Worm (Caenorhabditis elegans) whole organism, mixed stage, embryonic: ENCODE measurements around the gene ZC317.6.

Source experiments
- M03D4.4 ChIP-seq: sonication (generic microtip); optimal IDR thresholded peaks from 2 replicates; lab custom pipeline; 2017; ENCODE audit warnings: mild to moderate bottlenecking, missing genetic modification characterization, missing compliant biosample characterization
- bed-3 ChIP-seq: fragments of 200-800 bp; sonication (Bioruptor generic); optimal IDR thresholded peaks from 3 replicates; lab custom pipeline; 2018; ENCODE audit warnings: mild to moderate bottlenecking, missing genetic modification characterization, moderate library complexity, missing compliant biosample characterization
- blmp-1 ChIP-seq: fragments of 150-350 bp; optimal IDR thresholded peaks from 2 replicates; lab custom pipeline; 2014; ENCODE audit warnings: missing biosample characterization, missing genetic modification characterization
- ceh-39 ChIP-seq: fragments of 150-350 bp; optimal IDR thresholded peaks from 2 replicates; lab custom pipeline; 2014; ENCODE audit warnings: missing biosample characterization, missing genetic modification characterization
- ceh-43 ChIP-seq: fragments of 200-800 bp; sonication (Bioruptor generic); optimal IDR thresholded peaks from 2 replicates; lab custom pipeline; 2018; ENCODE audit warnings: mild to moderate bottlenecking, missing genetic modification characterization, moderate library complexity, missing compliant biosample characterization
- ceh-83 ChIP-seq: fragments of 200-800 bp; sonication (Bioruptor generic); optimal IDR thresholded peaks from 2 replicates; lab custom pipeline; 2018; ENCODE audit warnings: mild to moderate bottlenecking, missing genetic modification characterization, missing compliant biosample characterization
- ces-1 ChIP-seq: fragments of 150-350 bp; optimal IDR thresholded peaks from 2 replicates; lab custom pipeline; 2014; ENCODE audit warnings: missing biosample characterization, missing genetic modification reagents, missing genetic modification characterization
- cnd-1 ChIP-seq: fragments of 200-800 bp; sonication (Bioruptor generic); optimal IDR thresholded peaks from 2 replicates; lab custom pipeline; 2018; ENCODE audit warnings: mild to moderate bottlenecking, missing genetic modification characterization, missing compliant biosample characterization
- elt-1 ChIP-seq: sonication (generic microtip); optimal IDR thresholded peaks from 2 replicates; lab custom pipeline; 2017; ENCODE audit warnings: missing genetic modification characterization, mild to moderate bottlenecking, missing compliant biosample characterization, antibody characterized with exemption, moderate library complexity, borderline replicate concordance; ENCODE audit not compliant: insufficient read depth
- elt-3 ChIP-seq: fragments of 150-350 bp; optimal IDR thresholded peaks from 2 replicates; lab custom pipeline; 2014; ENCODE audit warnings: missing biosample characterization, missing genetic modification characterization
- flh-1 ChIP-seq: fragments of 200-800 bp; sonication (Bioruptor generic); optimal IDR thresholded peaks from 2 replicates; lab custom pipeline; 2018; ENCODE audit warnings: mild to moderate bottlenecking, missing genetic modification characterization, moderate library complexity, missing compliant biosample characterization
- ham-2 ChIP-seq: fragments of 200-800 bp; sonication (Bioruptor generic); optimal IDR thresholded peaks from 2 replicates; lab custom pipeline; 2018; ENCODE audit warnings: mild to moderate bottlenecking, missing genetic modification characterization, missing compliant biosample characterization
- hlh-1 ChIP-seq: fragments of 150-350 bp; optimal IDR thresholded peaks from 2 replicates; lab custom pipeline; 2014; ENCODE audit warnings: missing biosample characterization, missing genetic modification reagents, missing genetic modification characterization
- lin-32 ChIP-seq: fragments of 200-800 bp; sonication (Bioruptor generic); optimal IDR thresholded peaks from 2 replicates; lab custom pipeline; 2018; ENCODE audit warnings: mild to moderate bottlenecking, missing genetic modification characterization, missing compliant biosample characterization
- lsy-2 ChIP-seq: fragments of 150-350 bp; optimal IDR thresholded peaks from 2 replicates; lab custom pipeline; 2014; ENCODE audit warnings: missing biosample characterization, missing genetic modification characterization
- mab-5 ChIP-seq: fragments of 150-350 bp; optimal IDR thresholded peaks from 2 replicates; lab custom pipeline; 2014; ENCODE audit warnings: missing biosample characterization, missing genetic modification characterization
- mls-2 ChIP-seq: sonication (generic microtip); optimal IDR thresholded peaks from 2 replicates; lab custom pipeline; 2016; ENCODE audit warnings: mild to moderate bottlenecking, missing genetic modification characterization, moderate library complexity, missing compliant biosample characterization
- nhr-12 ChIP-seq: fragments of 150-350 bp; optimal IDR thresholded peaks from 2 replicates; lab custom pipeline; 2014; ENCODE audit warnings: missing biosample characterization, missing genetic modification characterization
- nhr-2 ChIP-seq: fragments of 150-350 bp; optimal IDR thresholded peaks from 2 replicates; lab custom pipeline; 2014; ENCODE audit warnings: missing biosample characterization, missing genetic modification characterization
- nhr-28 ChIP-seq: fragments of 150-350 bp; optimal IDR thresholded peaks from 2 replicates; lab custom pipeline; 2014; ENCODE audit warnings: missing biosample characterization, missing genetic modification characterization
- nhr-76 ChIP-seq: sonication (generic microtip); optimal IDR thresholded peaks from 2 replicates; lab custom pipeline; 2017; ENCODE audit warnings: missing biosample characterization, missing genetic modification characterization
- pha-4 ChIP-seq: fragments of 150-350 bp; optimal IDR thresholded peaks from 2 replicates; lab custom pipeline; 2018; ENCODE audit warnings: missing biosample characterization, missing genetic modification reagents, missing genetic modification characterization
- sem-2 ChIP-seq: fragments of 200-800 bp; sonication (Bioruptor generic); optimal IDR thresholded peaks from 2 replicates; lab custom pipeline; 2018; ENCODE audit warnings: mild to moderate bottlenecking, missing genetic modification characterization, missing compliant biosample characterization
- sptf-1 ChIP-seq: sonication (generic microtip); optimal IDR thresholded peaks from 2 replicates; lab custom pipeline; 2017; ENCODE audit warnings: mild to moderate bottlenecking, missing genetic modification characterization, moderate library complexity, missing compliant biosample characterization
- tbx-8 ChIP-seq: fragments of 200-800 bp; sonication (Bioruptor generic); optimal IDR thresholded peaks from 2 replicates; lab custom pipeline; 2018; ENCODE audit warnings: mild to moderate bottlenecking, missing genetic modification characterization, moderate library complexity, missing compliant biosample characterization
- unc-120 ChIP-seq: sonication (generic microtip); optimal IDR thresholded peaks from 2 replicates; lab custom pipeline; 2017; ENCODE audit warnings: missing genetic modification characterization, missing compliant biosample characterization; ENCODE audit not compliant: poor library complexity, severe bottlenecking
- unc-39 ChIP-seq: fragments of 150-350 bp; optimal IDR thresholded peaks from 2 replicates; lab custom pipeline; 2014; ENCODE audit warnings: missing biosample characterization, missing genetic modification characterization
- unc-62 ChIP-seq: fragments of 150-350 bp; optimal IDR thresholded peaks from 2 replicates; lab custom pipeline; 2014; ENCODE audit warnings: missing biosample characterization, missing genetic modification reagents, missing genetic modification characterization
- ztf-11 ChIP-seq: fragments of 150-350 bp; optimal IDR thresholded peaks from 2 replicates; lab custom pipeline; 2014; ENCODE audit warnings: missing biosample characterization, missing genetic modification characterization

The ZC317.6 gene

DNA sequence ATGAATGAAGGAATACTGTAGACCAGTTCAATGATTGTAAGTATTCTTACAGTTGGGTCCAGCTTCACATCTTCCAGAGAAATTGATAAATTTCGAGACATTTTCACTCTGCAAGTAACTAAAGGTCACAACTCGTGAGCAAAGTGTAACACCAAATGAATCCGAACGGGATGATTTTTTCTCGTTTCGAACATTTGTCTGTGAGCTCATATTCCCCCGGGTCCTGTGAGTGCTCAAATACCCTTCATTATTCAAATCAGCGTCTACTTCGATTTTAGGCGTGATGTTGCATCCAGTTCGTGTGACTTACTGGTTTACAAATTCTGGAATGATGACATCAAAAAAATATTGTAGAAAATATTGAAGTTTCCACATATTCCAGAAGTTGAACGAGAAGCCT is 3.1 kb downstream of the ZC317.6 start, which contains the start of gene srg-68:
TSS of gene srg-68 (minus strand) at position 101 of the 400 bp plus-strand sequence.
- no peak for TF ChIP-seq unc-120 (tag; lab: Kevin White, UChicago)

ce11 chrV:5462894-5463293 is 5.5 kb downstream of the ZC317.6 start, which contains the start of gene srg-67:
Gene srg-67 (minus strand): TSS chrV:5462994.
- TF ChIP-seq sem-2 (no peak), elt-3 (tag; lab: Kevin White, UChicago) (no peak), M03D4.4 (tag; lab: Kevin White, UChicago) (no peak), ceh-43 (GFP tag; lab: Kevin White, UChicago) (no peak), mls-2 (no peak), sptf-1 (no peak), lsy-2 (tag; lab: Kevin White, UChicago) (no peak), ham-2 (GFP tag; lab: Kevin White, UChicago) (no peak), hlh-1 (tag; lab: Kevin White, UChicago) (no peak), ceh-39 (tag; lab: Kevin White, UChicago) (no peak), unc-39 (tag; lab: Kevin White, UChicago) (no peak), unc-62 (no peak)
- TF ChIP-seq, all 35 proteins: peak for 0

DNA sequence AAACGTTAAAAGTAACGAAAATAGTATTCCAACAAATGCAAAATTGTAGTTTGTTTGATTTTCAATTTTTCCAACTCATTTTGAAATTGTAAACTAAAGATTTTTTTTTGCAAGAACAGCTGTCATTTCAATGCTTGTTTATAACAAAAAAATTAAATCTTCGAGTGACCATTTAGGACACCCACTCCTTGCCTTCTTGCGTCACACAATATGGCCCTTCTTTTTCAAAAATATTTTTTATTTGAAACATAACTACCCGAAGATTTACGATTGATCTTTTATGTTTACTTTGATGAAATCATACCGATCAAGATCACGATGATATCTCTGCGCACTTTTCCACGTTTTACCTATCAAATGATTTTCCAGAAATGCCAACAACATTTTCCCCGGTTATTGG is 8.6 kb downstream of the ZC317.6 start, which contains the start of gene ZC317.2:
TSS of gene ZC317.2 (plus strand) at position 301 of the 400 bp plus-strand sequence.
- TF ChIP-seq mls-2, result no peak
- TF ChIP-seq unc-39 (tag; lab: Kevin White, UChicago), result no peak
- TF ChIP-seq unc-120 (tag; lab: Kevin White, UChicago), result no peak
- TF ChIP-seq elt-1 (tag; lab: Kevin White, UChicago), result no peak
- no peak for TF ChIP-seq sem-2
- TF ChIP-seq bed-3 (GFP tag; lab: Kevin White, UChicago), result no peak
- no peak for TF ChIP-seq M03D4.4 (tag; lab: Kevin White, UChicago)
- TF ChIP-seq blmp-1 (tag; lab: Kevin White, UChicago), result no peak
- no peak for TF ChIP-seq cnd-1 (tag; lab: Kevin White, UChicago)
- TF ChIP-seq unc-62, result no peak
- TF ChIP-seq ceh-39 (tag; lab: Kevin White, UChicago), result no peak
- no peak for TF ChIP-seq ham-2 (GFP tag; lab: Kevin White, UChicago)
- TF ChIP-seq ceh-83 (GFP tag; lab: Kevin White, UChicago), result no peak
- TF ChIP-seq, all 35 proteins: peak for 0

ce11 chrV:5454955-5455354 is 13.4 kb downstream of the ZC317.6 start:
- TF ChIP-seq ceh-39 (tag; lab: Kevin White, UChicago) (no peak), pha-4 (tag; lab: Kevin White, UChicago) (no peak), lsy-2 (tag; lab: Kevin White, UChicago) (no peak), bed-3 (GFP tag; lab: Kevin White, UChicago) (no peak), unc-39 (tag; lab: Kevin White, UChicago) (no peak), ces-1 (GFP tag; lab: Kevin White, UChicago) (peak; percentile 9), sem-2 (no peak), elt-3 (tag; lab: Kevin White, UChicago) (no peak)

DNA sequence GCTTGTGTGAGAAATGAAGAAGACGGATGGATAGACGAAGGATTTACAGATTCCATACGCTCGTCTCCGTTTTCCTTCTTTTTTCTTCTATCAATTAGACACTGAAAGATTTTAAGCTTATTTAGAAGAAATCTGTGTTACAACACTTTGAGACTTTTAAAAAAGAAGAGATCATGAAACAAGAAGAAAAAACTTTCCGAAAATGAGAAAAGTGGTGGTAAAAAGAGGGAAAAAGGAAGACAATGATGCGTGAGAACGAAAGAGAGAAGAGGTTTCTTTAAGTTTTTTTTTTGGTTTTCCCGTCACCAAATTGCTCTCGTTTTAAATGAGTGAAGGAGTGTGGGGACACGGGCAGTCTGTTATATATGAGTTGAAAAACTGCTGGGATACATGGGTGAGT is 14.8 kb downstream of the ZC317.6 start, which contains the start of gene glc-3:
TSS of gene glc-3 (minus strand) at position 101 of the 400 bp plus-strand sequence.
- TF ChIP-seq pha-4 (tag; lab: Kevin White, UChicago), result no peak
- TF ChIP-seq nhr-2 (tag; lab: Kevin White, UChicago), result no peak
- TF ChIP-seq flh-1 (GFP tag; lab: Kevin White, UChicago), result no peak
- TF ChIP-seq bed-3 (GFP tag; lab: Kevin White, UChicago), result no peak
- no peak for TF ChIP-seq sem-2
- TF ChIP-seq nhr-76 (tag; lab: Kevin White, UChicago), result no peak
- TF ChIP-seq lin-32 (GFP tag; lab: Kevin White, UChicago), result no peak
- no peak for TF ChIP-seq ceh-83 (GFP tag; lab: Kevin White, UChicago)
- TF ChIP-seq unc-120 (tag; lab: Kevin White, UChicago), result no peak
- TF ChIP-seq cnd-1 (tag; lab: Kevin White, UChicago), result no peak
- TF ChIP-seq tbx-8 (GFP tag; lab: Kevin White, UChicago), result no peak
- no peak for TF ChIP-seq ham-2 (GFP tag; lab: Kevin White, UChicago)
- no peak for TF ChIP-seq nhr-12 (tag; lab: Kevin White, UChicago)

ce11 chrV:5450742-5451141 is 17.6 kb downstream of the ZC317.6 start:
- TF ChIP-seq M03D4.4 (tag; lab: Kevin White, UChicago) (no peak), sptf-1 (no peak), sem-2 (no peak), unc-120 (tag; lab: Kevin White, UChicago) (no peak), nhr-28 (no peak), ceh-43 (GFP tag; lab: Kevin White, UChicago) (no peak), ztf-11 (tag; lab: Kevin White, UChicago) (no peak), mab-5 (tag; lab: Kevin White, UChicago) (no peak), tbx-8 (GFP tag; lab: Kevin White, UChicago) (no peak)
